Worm (Caenorhabditis elegans): Measurements from ENCODE around the gene D2023.1.
A peak's percentile ranks its signal among the peaks of the same experiment; 100 is the strongest.

Gene D2023.1

ce11 chrV:11799252-11799822, 10.0 kb downstream of the D2023.1 start (continued):
- TF ChIP-seq xbp-1 (tag; optimal IDR thresholded peaks at IDR 0.05) (peak; percentile 32), egl-27 (tag; optimal IDR thresholded peaks at IDR 0.05) (peak in 1 of 2 experiments; percentile 36), lin-13 (GFP tag; optimal IDR thresholded peaks at IDR 0.05) (peak; percentile 41), aha-1 (tag; optimal IDR thresholded peaks at IDR 0.05) (no peak), alr-1 (tag; optimal IDR thresholded peaks at IDR 0.05; ENCODE audit: borderline replicate concordance) (no peak), egl-13 (tag; optimal IDR thresholded peaks at IDR 0.05) (no peak), sup-37 (GFP tag; optimal IDR thresholded peaks at IDR 0.05) (no peak), snu-23 (GFP tag; optimal IDR thresholded peaks at IDR 0.05) (peak; percentile 76), ceh-63 (GFP tag; optimal IDR thresholded peaks at IDR 0.05) (no peak), mep-1 (tag; optimal IDR thresholded peaks at IDR 0.05) (no peak), zip-4 (GFP tag; optimal IDR thresholded peaks at IDR 0.05) (no peak), nhr-237 (tag; optimal IDR thresholded peaks at IDR 0.05) (no peak), nhr-20 (tag; optimal IDR thresholded peaks at IDR 0.05) (peak; percentile 94), lir-3 (tag; optimal IDR thresholded peaks at IDR 0.05; ENCODE audit: poor library complexity) (peak; percentile 41), nhr-71 (tag; optimal IDR thresholded peaks at IDR 0.05) (peak; percentile 93), mef-2 (tag; optimal IDR thresholded peaks at IDR 0.05) (no peak), swsn-7 (tag; optimal IDR thresholded peaks at IDR 0.05) (peak; percentile 23), tbx-2 (tag; optimal IDR thresholded peaks at IDR 0.05) (peak; percentile 78), nhr-76 (tag; optimal IDR thresholded peaks at IDR 0.05) (no peak), elt-3 (tag; optimal IDR thresholded peaks at IDR 0.05) (peak in 5 of 6 experiments; percentile 21 to 91 (median 48)), hlh-17 (GFP tag; optimal IDR thresholded peaks at IDR 0.05; ENCODE audit: borderline replicate concordance) (no peak), ceh-8 (GFP tag; optimal IDR thresholded peaks at IDR 0.05) (no peak)

ce11 chrV:11800486-11800885, 11.1 kb downstream of the D2023.1 start:
- TF ChIP-seq nhr-85 (tag), result peak; percentile 76
- no peak for TF ChIP-seq rnt-1 (tag; optimal IDR thresholded peaks at IDR 0.05)
- TF ChIP-seq elt-3 (tag; optimal IDR thresholded peaks at IDR 0.05), result peak in 2 of 6 experiments; percentile 9 to 36
- TF ChIP-seq nhr-20 (tag; optimal IDR thresholded peaks at IDR 0.05), result peak; percentile 78
- TF ChIP-seq nhr-19 (GFP tag; conservative IDR thresholded peaks at IDR 0.05), result peak; percentile 26
- peak; percentile 24; the same call in 1 of the 2 replicates for TF ChIP-seq grh-1 (GFP tag; IDR thresholded peaks at IDR 0.05)
- no peak for TF ChIP-seq jun-1 (tag; optimal IDR thresholded peaks at IDR 0.05)
- peak in 1 of 2 experiments; percentile 11 for TF ChIP-seq lsy-2 (tag; optimal IDR thresholded peaks at IDR 0.05)
- TF ChIP-seq nhr-71 (tag; optimal IDR thresholded peaks at IDR 0.05), result peak; percentile 34
- no peak for TF ChIP-seq unc-98 (GFP tag; IDR thresholded peaks at IDR 0.05)
- no peak for TF ChIP-seq efl-1 (optimal IDR thresholded peaks at IDR 0.05)
- TF ChIP-seq efl-1 (GFP tag; optimal IDR thresholded peaks at IDR 0.05 in 1 of 2), result no peak
- TF ChIP-seq ceh-8 (GFP tag; optimal IDR thresholded peaks at IDR 0.05), result no peak
- TF ChIP-seq tbx-2 (tag; optimal IDR thresholded peaks at IDR 0.05), result peak; percentile 21

- TF ChIP-seq ceh-90 (tag; optimal IDR thresholded peaks at IDR 0.05) (no peak), vab-15 (tag; optimal IDR thresholded peaks at IDR 0.05) (no peak), fkh-4 (tag; optimal IDR thresholded peaks at IDR 0.05; ENCODE audit: borderline replicate concordance) (no peak), lsy-2 (tag; optimal IDR thresholded peaks at IDR 0.05) (peak; percentile 9 to 74), lin-14 (GFP tag; optimal IDR thresholded peaks at IDR 0.05) (peak; percentile 68), Y116A8C.19 (tag; optimal IDR thresholded peaks at IDR 0.05; ENCODE audit: borderline replicate concordance) (no peak), nhr-84 (tag; optimal IDR thresholded peaks at IDR 0.05) (no peak), zag-1 (tag; optimal IDR thresholded peaks at IDR 0.05) (no peak), sox-4 (tag; optimal IDR thresholded peaks at IDR 0.05) (no peak), ceh-8 (GFP tag; optimal IDR thresholded peaks at IDR 0.05) (no peak), nhr-19 (GFP tag; conservative IDR thresholded peaks at IDR 0.05) (peak; percentile 66), mef-2 (tag; optimal IDR thresholded peaks at IDR 0.05) (no peak), snu-23 (GFP tag; optimal IDR thresholded peaks at IDR 0.05) (peak; percentile 53), pqm-1 (tag; optimal IDR thresholded peaks at IDR 0.05) (no peak), efl-1 (optimal IDR thresholded peaks at IDR 0.05) (no peak), efl-1 (GFP tag; optimal IDR thresholded peaks at IDR 0.05 in 1 of 2) (peak in 1 of 2 experiments; percentile 81), pag-3 (tag; optimal IDR thresholded peaks at IDR 0.05; ENCODE audit: borderline replicate concordance, insufficient read depth) (no peak), aha-1 (tag; optimal IDR thresholded peaks at IDR 0.05) (no peak), nhr-20 (tag; optimal IDR thresholded peaks at IDR 0.05) (peak; percentile 82), unc-86 (tag; optimal IDR thresholded peaks at IDR 0.05) (no peak), mdl-1 (tag; optimal IDR thresholded peaks at IDR 0.05) (no peak), unc-130 (tag; optimal IDR thresholded peaks at IDR 0.05) (peak; percentile 8), nhr-90 (tag; optimal IDR thresholded peaks at IDR 0.05; ENCODE audit: poor library complexity) (peak; percentile 55)
Measured at ce11 chrV:11801076-11801849, 11.9 kb downstream of the D2023.1 start.

All from whole organism, L1 larva.